Fruit fly (Drosophila melanogaster) whole organism, wandering third instar larva: ENCODE measurements around the gene CG31778.

Source experiments
- Abd-B ChIP-seq: fragments of >200 bp; optimal IDR thresholded peaks from 2 replicates; lab custom pipeline; 2017; ENCODE audit warnings: missing biosample characterization, missing genetic modification characterization
- Hr78 ChIP-seq: fragments of >200 bp; optimal IDR thresholded peaks from 2 replicates; lab custom pipeline; 2017; ENCODE audit warnings: missing biosample characterization, missing genetic modification characterization
- Mio ChIP-seq: sonication (Bioruptor generic); optimal IDR thresholded peaks from 2 replicates; lab custom pipeline; 2016; ENCODE audit warnings: missing biosample characterization, missing genetic modification characterization
- Myc ChIP-seq: fragments of >200 bp; optimal IDR thresholded peaks from 2 replicates; lab custom pipeline; 2017
- brk ChIP-seq: fragments of 200-800 bp; sonication (Bioruptor generic); optimal IDR thresholded peaks from 2 replicates; lab custom pipeline; 2016; ENCODE audit warnings: missing biosample characterization, mild to moderate bottlenecking, missing genetic modification characterization
- dl ChIP-seq, 2 experiments: fragments of 175-275, 200-275 bp in 1 of 2; fragments of 200-275 bp in 1 of 2; sonication (Bioruptor generic); optimal IDR thresholded peaks; lab custom pipeline; 2018; ENCODE audit warnings: mild to moderate bottlenecking in 2 of 2, missing biosample characterization in 2 of 2, missing genetic modification characterization in 2 of 2, moderate library complexity in 2 of 2; ENCODE audit not compliant: partially characterized antibody in 2 of 2, insufficient read depth in 1 of 2
- h ChIP-seq: fragments of 200-800 bp; sonication (Bioruptor generic); optimal IDR thresholded peaks from 3 replicates; lab custom pipeline; 2016; ENCODE audit warnings: missing biosample characterization, mild to moderate bottlenecking, missing genetic modification characterization
- psq ChIP-seq: fragments of 200-800 bp; sonication (Bioruptor generic); optimal IDR thresholded peaks from 3 replicates; lab custom pipeline; 2017; ENCODE audit warnings: missing biosample characterization, mild to moderate bottlenecking, missing genetic modification characterization, moderate library complexity
- rgr ChIP-seq: fragments of 200-800 bp; sonication (Bioruptor generic); optimal IDR thresholded peaks from 3 replicates; lab custom pipeline; 2016; ENCODE audit warnings: missing biosample characterization, mild to moderate bottlenecking, missing genetic modification characterization
- sage ChIP-seq: fragments of 200-800 bp; sonication (Bioruptor generic); optimal IDR thresholded peaks from 2 replicates; lab custom pipeline; 2016; ENCODE audit warnings: missing biosample characterization, mild to moderate bottlenecking, missing genetic modification characterization
- usp ChIP-seq: fragments of >200 bp; optimal IDR thresholded peaks from 2 replicates; lab custom pipeline; 2017; ENCODE audit warnings: missing biosample characterization, missing genetic modification characterization

DNA sequence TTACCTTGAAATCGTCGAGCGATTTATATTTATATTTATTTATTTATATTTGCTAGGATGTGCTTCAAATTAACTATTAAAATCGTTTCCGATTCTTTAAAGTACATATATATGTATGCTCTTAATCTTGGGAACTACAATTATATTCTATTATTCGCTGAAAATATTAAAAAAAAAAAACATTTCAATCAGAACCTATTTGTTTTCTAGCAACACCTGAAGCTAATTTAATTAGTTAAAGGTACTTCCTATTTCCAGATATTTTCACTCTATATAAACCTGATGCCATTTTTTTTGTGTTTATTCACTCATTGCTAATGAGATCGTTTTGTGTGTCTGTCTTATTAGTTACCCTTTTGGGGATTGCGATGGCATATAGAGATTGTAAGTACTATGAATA, 4.3 kb downstream of the CG31778 start, which contains the start of gene CG42467:
- TF ChIP-seq psq (GFP tag; lab: Kevin White, UChicago) (no peak), Myc (no peak), Mio (GFP tag; lab: Kevin White, UChicago) (no peak), dl (GFP tag; optimal IDR thresholded peaks at IDR 0.05; lab: Kevin White, UChicago; ENCODE audit: insufficient read depth in 1 of 2, partially characterized antibody in 2 of 2) (no peak), h (GFP tag; lab: Kevin White, UChicago) (no peak), Abd-B (GFP tag; lab: Kevin White, UChicago) (no peak), Hr78 (no peak), usp (GFP tag; lab: Kevin White, UChicago) (no peak), sage (no peak), rgr (GFP tag; lab: Kevin White, UChicago) (no peak), brk (no peak)
